Fruit fly (Drosophila melanogaster): ENCODE results near the gene CG4229.

CG4229 gene

dm6 chr3L:16580049-16580448, 23.4 kb downstream of the CG4229 start, which contains the start of gene nxf2 (continued):
- no peak for TF ChIP-seq kni (GFP tag; optimal IDR thresholded peaks at IDR 0.05)
- TF ChIP-seq grn (GFP tag; optimal IDR thresholded peaks at IDR 0.05), result no peak
- TF ChIP-seq CG8290 (GFP tag; optimal IDR thresholded peaks at IDR 0.05), result no peak
- no peak for TF ChIP-seq CG8290 (tag; optimal IDR thresholded peaks at IDR 0.05)
- no peak for TF ChIP-seq dmrt11E (tag; optimal IDR thresholded peaks at IDR 0.05)
- TF ChIP-seq Spps (tag; optimal IDR thresholded peaks at IDR 0.05), result no peak
- TF ChIP-seq inv (GFP tag; IDR thresholded peaks at IDR 0.05; ENCODE audit: partially characterized antibody), result no peak
- no peak for TF ChIP-seq CG30020 (tag; optimal IDR thresholded peaks at IDR 0.05)
- peak; percentile 76 for TF ChIP-seq phol (tag; optimal IDR thresholded peaks at IDR 0.05)
- TF ChIP-seq CG11456 (GFP tag; IDR thresholded peaks at IDR 0.05), result no peak
- TF ChIP-seq nmo (GFP tag; optimal IDR thresholded peaks at IDR 0.05), result no peak
- TF ChIP-seq hth (optimal IDR thresholded peaks at IDR 0.05), result no peak
- TF ChIP-seq CG7745 (tag; optimal IDR thresholded peaks at IDR 0.05), result no peak
- no peak for TF ChIP-seq CG10321 (GFP tag; IDR thresholded peaks at IDR 0.05)
- TF ChIP-seq ci (GFP tag; IDR thresholded peaks at IDR 0.05), result no peak
- TF ChIP-seq Ptx1 (GFP tag; IDR thresholded peaks at IDR 0.05), result no peak
- TF ChIP-seq seq (GFP tag; IDR thresholded peaks at IDR 0.05), result no peak
- TF ChIP-seq CG6765 (GFP tag; optimal IDR thresholded peaks at IDR 0.05), result no peak
- no peak for TF ChIP-seq CG18764 (GFP tag; optimal IDR thresholded peaks at IDR 0.05)
- no peak for TF ChIP-seq tup (GFP tag; optimal IDR thresholded peaks at IDR 0.05)
- no peak for TF ChIP-seq dmrt99B (tag; optimal IDR thresholded peaks at IDR 0.05)
- TF ChIP-seq CG17361 (GFP tag; IDR thresholded peaks at IDR 0.05), result no peak
- TF ChIP-seq sens (GFP tag), result peak; percentile 83
- no peak for TF ChIP-seq CG31224 (GFP tag; IDR thresholded peaks at IDR 0.05)
- no peak for TF ChIP-seq CG1024 (GFP tag; IDR thresholded peaks at IDR 0.05)
- TF ChIP-seq yki (optimal IDR thresholded peaks at IDR 0.05), result no peak
- TF ChIP-seq amos (GFP tag; IDR thresholded peaks at IDR 0.05; ENCODE audit: partially characterized antibody), result peak; percentile 65
- no peak for TF ChIP-seq CG9437 (GFP tag; optimal IDR thresholded peaks at IDR 0.05)
- no peak for TF ChIP-seq run (tag; optimal IDR thresholded peaks at IDR 0.05)
- no peak for TF ChIP-seq hkb (optimal IDR thresholded peaks at IDR 0.05)
- no peak for TF ChIP-seq hkb (GFP tag; IDR thresholded peaks at IDR 0.05)
- no peak for TF ChIP-seq dpn (GFP tag; optimal IDR thresholded peaks at IDR 0.05)
- no peak for TF ChIP-seq CG12104 (GFP tag; optimal IDR thresholded peaks at IDR 0.05)
- no peak for TF ChIP-seq cg (GFP tag; optimal IDR thresholded peaks at IDR 0.05)
- TF ChIP-seq Sry-δ (GFP tag; optimal IDR thresholded peaks at IDR 0.05), result peak; percentile 40
- no peak for TF ChIP-seq danr (GFP tag; IDR thresholded peaks at IDR 0.05)
- TF ChIP-seq CG32532 (GFP tag; IDR thresholded peaks at IDR 0.05), result no peak
- no peak for TF ChIP-seq Jarid2 (GFP tag; optimal IDR thresholded peaks at IDR 0.05)
- TF ChIP-seq CG17829 (tag; optimal IDR thresholded peaks at IDR 0.05), result no peak
- TF ChIP-seq CG14710 (tag; optimal IDR thresholded peaks at IDR 0.05), result peak; percentile 12
- peak; percentile 25 for TF ChIP-seq stwl (tag; optimal IDR thresholded peaks at IDR 0.05)
- no peak for TF ChIP-seq Hr51 (GFP tag; optimal IDR thresholded peaks at IDR 0.05)
- no peak for TF ChIP-seq CG7357 (GFP tag; IDR thresholded peaks at IDR 0.05)
- TF ChIP-seq CG31441 (GFP tag; IDR thresholded peaks at IDR 0.05), result no peak
- TF ChIP-seq CG4854 (GFP tag; optimal IDR thresholded peaks at IDR 0.05), result no peak
- TF ChIP-seq CG32767 (GFP tag; IDR thresholded peaks at IDR 0.05), result no peak
- TF ChIP-seq mld (GFP tag; IDR thresholded peaks at IDR 0.05; ENCODE audit: partially characterized antibody), result 0 out of 3 replicates have a peak, but pooled peaks have one; percentile 6
- no peak for TF ChIP-seq pzg (GFP tag; optimal IDR thresholded peaks at IDR 0.05)
- no peak for TF ChIP-seq Dbx (GFP tag; IDR thresholded peaks at IDR 0.05)
